Fruit fly (Drosophila melanogaster) whole organism, embryonic: Measurements from ENCODE around the gene AP-1sigma.

ENCODE experiments used
- BEAF-32 ChIP-seq: fragments of 200-800 bp; sonication (Bioruptor generic); optimal IDR thresholded peaks from 3 replicates; lab custom pipeline; 2017; ENCODE audit warnings: missing biosample characterization, missing genetic modification characterization, mild to moderate bottlenecking, moderate library complexity, missing genetic modification reagents
- Bgb ChIP-seq: fragments of 200-800 bp; sonication (Bioruptor generic); IDR thresholded peaks from 2 replicates; pipeline ENCODE4 v1.3.6; 2022; ENCODE audit warnings: missing biosample characterization, missing genetic modification characterization; ENCODE audit not compliant: partially characterized antibody
- CG2202 ChIP-seq: fragments of 200-800 bp; sonication (Bioruptor generic); optimal IDR thresholded peaks from 2 replicates; lab custom pipeline; 2018; ENCODE audit warnings: missing biosample characterization, mild to moderate bottlenecking, missing genetic modification characterization
- CG31224 ChIP-seq: fragments of 200-800 bp; sonication (Bioruptor generic); IDR thresholded peaks from 2 replicates; pipeline ENCODE4 v1.3.6; 2022; ENCODE audit warnings: missing biosample characterization, missing genetic modification characterization
- CG8478 ChIP-seq: fragments of >200 bp; optimal IDR thresholded peaks from 2 replicates; lab custom pipeline; 2018
- Dfd ChIP-seq, 2 experiments: fragments of >200 bp; optimal IDR thresholded peaks; 2 replicates each; lab custom pipeline; 2017; ENCODE audit warnings: missing biosample characterization in 2 of 2, missing genetic modification characterization in 2 of 2
- Hr3 ChIP-seq: fragments of 200-800 bp; sonication (Bioruptor generic); optimal IDR thresholded peaks from 3 replicates; lab custom pipeline; 2016; ENCODE audit warnings: missing biosample characterization, missing genetic modification characterization
- en ChIP-seq: fragments of 200-800 bp; sonication (Bioruptor generic); optimal IDR thresholded peaks from 2 replicates; lab custom pipeline; 2016; ENCODE audit warnings: missing biosample characterization, missing genetic modification characterization

DNA sequence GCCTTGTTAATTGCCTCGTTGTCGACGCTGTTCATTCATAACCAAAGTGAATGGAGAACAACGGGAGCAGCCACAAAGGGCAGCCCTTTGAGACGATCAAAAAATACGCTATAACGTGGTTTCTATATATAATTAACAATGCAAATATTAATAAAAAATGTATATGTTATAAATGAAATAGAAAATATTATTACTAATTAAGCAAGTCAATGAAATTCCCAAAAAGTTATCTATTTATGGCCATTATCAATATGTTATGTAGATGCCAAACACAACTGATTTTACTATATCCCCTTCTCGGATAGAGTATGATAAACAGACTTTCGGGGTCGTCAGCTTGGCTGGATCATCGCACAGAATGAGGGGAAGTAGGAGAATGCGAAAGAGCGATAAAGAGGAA is 11.0 kb downstream of the AP-1sigma start:
- no peak for TF ChIP-seq en (GFP tag; lab: Kevin White, UChicago)
- no peak for TF ChIP-seq Dfd (GFP tag; optimal IDR thresholded peaks at IDR 0.05; lab: Kevin White, UChicago)
- TF ChIP-seq Hr3, result peak; percentile 33
- TF ChIP-seq BEAF-32 (GFP tag; lab: Kevin White, UChicago), result no peak
- peak; percentile 33; the same call in 1 of the 2 replicates for TF ChIP-seq CG31224 (GFP tag; lab: Robert Waterston, UW)
- TF ChIP-seq Bgb (GFP tag; lab: Robert Waterston, UW), result no peak
- no peak for TF ChIP-seq CG2202 (tag; lab: Kevin White, UChicago)
- TF ChIP-seq CG8478 (lab: Kevin White, UChicago), result no peak
